Worm (Caenorhabditis elegans) whole organism, mixed stage, embryonic: ENCODE measurements around the gene snpc-1.1.
A peak's percentile ranks its signal among the peaks of the same experiment; 100 is the strongest.

Experiments used
- M03D4.4 ChIP-seq: sonication (generic microtip); optimal IDR thresholded peaks from 2 replicates; lab custom pipeline; 2017; ENCODE audit warnings: mild to moderate bottlenecking, missing genetic modification characterization, missing compliant biosample characterization
- bed-3 ChIP-seq: fragments of 200-800 bp; sonication (Bioruptor generic); optimal IDR thresholded peaks from 3 replicates; lab custom pipeline; 2018; ENCODE audit warnings: mild to moderate bottlenecking, missing genetic modification characterization, moderate library complexity, missing compliant biosample characterization
- blmp-1 ChIP-seq: fragments of 150-350 bp; optimal IDR thresholded peaks from 2 replicates; lab custom pipeline; 2014; ENCODE audit warnings: missing biosample characterization, missing genetic modification characterization
- ceh-39 ChIP-seq: fragments of 150-350 bp; optimal IDR thresholded peaks from 2 replicates; lab custom pipeline; 2014; ENCODE audit warnings: missing biosample characterization, missing genetic modification characterization
- ceh-43 ChIP-seq: fragments of 200-800 bp; sonication (Bioruptor generic); optimal IDR thresholded peaks from 2 replicates; lab custom pipeline; 2018; ENCODE audit warnings: mild to moderate bottlenecking, missing genetic modification characterization, moderate library complexity, missing compliant biosample characterization
- ceh-83 ChIP-seq: fragments of 200-800 bp; sonication (Bioruptor generic); optimal IDR thresholded peaks from 2 replicates; lab custom pipeline; 2018; ENCODE audit warnings: mild to moderate bottlenecking, missing genetic modification characterization, missing compliant biosample characterization
- ces-1 ChIP-seq: fragments of 150-350 bp; optimal IDR thresholded peaks from 2 replicates; lab custom pipeline; 2014; ENCODE audit warnings: missing biosample characterization, missing genetic modification reagents, missing genetic modification characterization
- cnd-1 ChIP-seq: fragments of 200-800 bp; sonication (Bioruptor generic); optimal IDR thresholded peaks from 2 replicates; lab custom pipeline; 2018; ENCODE audit warnings: mild to moderate bottlenecking, missing genetic modification characterization, missing compliant biosample characterization
- drap-1 ChIP-seq: fragments of 200-800 bp; sonication (Bioruptor generic); optimal IDR thresholded peaks from 3 replicates; lab custom pipeline; 2018; ENCODE audit warnings: mild to moderate bottlenecking, missing genetic modification characterization, missing compliant biosample characterization
- elt-1 ChIP-seq: sonication (generic microtip); optimal IDR thresholded peaks from 2 replicates; lab custom pipeline; 2017; ENCODE audit warnings: missing genetic modification characterization, mild to moderate bottlenecking, missing compliant biosample characterization, antibody characterized with exemption, moderate library complexity, borderline replicate concordance; ENCODE audit not compliant: insufficient read depth
- elt-3 ChIP-seq: fragments of 150-350 bp; optimal IDR thresholded peaks from 2 replicates; lab custom pipeline; 2014; ENCODE audit warnings: missing biosample characterization, missing genetic modification characterization
- flh-1 ChIP-seq: fragments of 200-800 bp; sonication (Bioruptor generic); optimal IDR thresholded peaks from 2 replicates; lab custom pipeline; 2018; ENCODE audit warnings: mild to moderate bottlenecking, missing genetic modification characterization, moderate library complexity, missing compliant biosample characterization
- ham-2 ChIP-seq: fragments of 200-800 bp; sonication (Bioruptor generic); optimal IDR thresholded peaks from 2 replicates; lab custom pipeline; 2018; ENCODE audit warnings: mild to moderate bottlenecking, missing genetic modification characterization, missing compliant biosample characterization
- hlh-1 ChIP-seq: fragments of 150-350 bp; optimal IDR thresholded peaks from 2 replicates; lab custom pipeline; 2014; ENCODE audit warnings: missing biosample characterization, missing genetic modification reagents, missing genetic modification characterization
- lin-13 ChIP-seq: fragments of 150-350 bp; optimal IDR thresholded peaks from 2 replicates; lab custom pipeline; 2014; ENCODE audit warnings: missing biosample characterization, missing genetic modification characterization
- lin-32 ChIP-seq: fragments of 200-800 bp; sonication (Bioruptor generic); optimal IDR thresholded peaks from 2 replicates; lab custom pipeline; 2018; ENCODE audit warnings: mild to moderate bottlenecking, missing genetic modification characterization, missing compliant biosample characterization
- lsy-2 ChIP-seq: fragments of 150-350 bp; optimal IDR thresholded peaks from 2 replicates; lab custom pipeline; 2014; ENCODE audit warnings: missing biosample characterization, missing genetic modification characterization
- mab-5 ChIP-seq: fragments of 150-350 bp; optimal IDR thresholded peaks from 2 replicates; lab custom pipeline; 2014; ENCODE audit warnings: missing biosample characterization, missing genetic modification characterization
- mep-1 ChIP-seq: fragments of 150-350 bp; optimal IDR thresholded peaks from 2 replicates; lab custom pipeline; 2017; ENCODE audit warnings: missing biosample characterization, missing genetic modification reagents, missing genetic modification characterization, inconsistent platforms
- mls-2 ChIP-seq: sonication (generic microtip); optimal IDR thresholded peaks from 2 replicates; lab custom pipeline; 2016; ENCODE audit warnings: mild to moderate bottlenecking, missing genetic modification characterization, moderate library complexity, missing compliant biosample characterization
- nhr-12 ChIP-seq: fragments of 150-350 bp; optimal IDR thresholded peaks from 2 replicates; lab custom pipeline; 2014; ENCODE audit warnings: missing biosample characterization, missing genetic modification characterization
- nhr-2 ChIP-seq: fragments of 150-350 bp; optimal IDR thresholded peaks from 2 replicates; lab custom pipeline; 2014; ENCODE audit warnings: missing biosample characterization, missing genetic modification characterization
- nhr-237 ChIP-seq: fragments of 150-350 bp; optimal IDR thresholded peaks from 2 replicates; lab custom pipeline; 2014; ENCODE audit warnings: missing biosample characterization, missing genetic modification characterization
- nhr-28 ChIP-seq: fragments of 150-350 bp; optimal IDR thresholded peaks from 2 replicates; lab custom pipeline; 2014; ENCODE audit warnings: missing biosample characterization, missing genetic modification characterization
- nhr-76 ChIP-seq: sonication (generic microtip); optimal IDR thresholded peaks from 2 replicates; lab custom pipeline; 2017; ENCODE audit warnings: missing biosample characterization, missing genetic modification characterization
- pha-4 ChIP-seq: fragments of 150-350 bp; optimal IDR thresholded peaks from 2 replicates; lab custom pipeline; 2018; ENCODE audit warnings: missing biosample characterization, missing genetic modification reagents, missing genetic modification characterization
- sem-2 ChIP-seq: fragments of 200-800 bp; sonication (Bioruptor generic); optimal IDR thresholded peaks from 2 replicates; lab custom pipeline; 2018; ENCODE audit warnings: mild to moderate bottlenecking, missing genetic modification characterization, missing compliant biosample characterization
- snpc-4 ChIP-seq: fragments of 150-350 bp; optimal IDR thresholded peaks from 2 replicates; lab custom pipeline; 2014; ENCODE audit warnings: missing biosample characterization, missing genetic modification characterization
- sptf-1 ChIP-seq: sonication (generic microtip); optimal IDR thresholded peaks from 2 replicates; lab custom pipeline; 2017; ENCODE audit warnings: mild to moderate bottlenecking, missing genetic modification characterization, moderate library complexity, missing compliant biosample characterization
- tbx-8 ChIP-seq: fragments of 200-800 bp; sonication (Bioruptor generic); optimal IDR thresholded peaks from 2 replicates; lab custom pipeline; 2018; ENCODE audit warnings: mild to moderate bottlenecking, missing genetic modification characterization, moderate library complexity, missing compliant biosample characterization
- unc-120 ChIP-seq: sonication (generic microtip); optimal IDR thresholded peaks from 2 replicates; lab custom pipeline; 2017; ENCODE audit warnings: missing genetic modification characterization, missing compliant biosample characterization; ENCODE audit not compliant: poor library complexity, severe bottlenecking
- unc-39 ChIP-seq: fragments of 150-350 bp; optimal IDR thresholded peaks from 2 replicates; lab custom pipeline; 2014; ENCODE audit warnings: missing biosample characterization, missing genetic modification characterization
- unc-62 ChIP-seq: fragments of 150-350 bp; optimal IDR thresholded peaks from 2 replicates; lab custom pipeline; 2014; ENCODE audit warnings: missing biosample characterization, missing genetic modification reagents, missing genetic modification characterization
- zip-8 ChIP-seq: fragments of 150-350 bp; optimal IDR thresholded peaks from 2 replicates; lab custom pipeline; 2014; ENCODE audit warnings: missing biosample characterization, missing genetic modification characterization
- ztf-11 ChIP-seq: fragments of 150-350 bp; optimal IDR thresholded peaks from 2 replicates; lab custom pipeline; 2014; ENCODE audit warnings: missing biosample characterization, missing genetic modification characterization

Gene snpc-1.1

ce11 chrII:7761440-7761839, 19.7 kb downstream of the snpc-1.1 start, which contains the start of gene B0228.8:
B0228.8 (minus strand) TSS chrII:7761540.
- no peak for TF ChIP-seq lin-13 (tag; lab: Kevin White, UChicago)
- TF ChIP-seq sem-2, result no peak
- TF ChIP-seq ham-2 (GFP tag; lab: Kevin White, UChicago), result no peak
- no peak for TF ChIP-seq lin-32 (GFP tag; lab: Kevin White, UChicago)
- TF ChIP-seq ceh-39, result no peak
- no peak for TF ChIP-seq hlh-1 (tag; lab: Kevin White, UChicago)
- TF ChIP-seq sptf-1 (tag; lab: Kevin White, UChicago), result no peak
- no peak for TF ChIP-seq bed-3 (GFP tag; lab: Kevin White, UChicago)
- TF ChIP-seq mep-1 (tag; lab: Kevin White, UChicago), result no peak
- no peak for TF ChIP-seq drap-1
- TF ChIP-seq nhr-76 (tag; lab: Kevin White, UChicago), result no peak
- no peak for TF ChIP-seq mls-2 (tag; lab: Kevin White, UChicago)
- no peak for TF ChIP-seq elt-1
- no peak for TF ChIP-seq elt-3 (tag; lab: Kevin White, UChicago)
- no peak for TF ChIP-seq nhr-2 (tag; lab: Kevin White, UChicago)

DNA sequence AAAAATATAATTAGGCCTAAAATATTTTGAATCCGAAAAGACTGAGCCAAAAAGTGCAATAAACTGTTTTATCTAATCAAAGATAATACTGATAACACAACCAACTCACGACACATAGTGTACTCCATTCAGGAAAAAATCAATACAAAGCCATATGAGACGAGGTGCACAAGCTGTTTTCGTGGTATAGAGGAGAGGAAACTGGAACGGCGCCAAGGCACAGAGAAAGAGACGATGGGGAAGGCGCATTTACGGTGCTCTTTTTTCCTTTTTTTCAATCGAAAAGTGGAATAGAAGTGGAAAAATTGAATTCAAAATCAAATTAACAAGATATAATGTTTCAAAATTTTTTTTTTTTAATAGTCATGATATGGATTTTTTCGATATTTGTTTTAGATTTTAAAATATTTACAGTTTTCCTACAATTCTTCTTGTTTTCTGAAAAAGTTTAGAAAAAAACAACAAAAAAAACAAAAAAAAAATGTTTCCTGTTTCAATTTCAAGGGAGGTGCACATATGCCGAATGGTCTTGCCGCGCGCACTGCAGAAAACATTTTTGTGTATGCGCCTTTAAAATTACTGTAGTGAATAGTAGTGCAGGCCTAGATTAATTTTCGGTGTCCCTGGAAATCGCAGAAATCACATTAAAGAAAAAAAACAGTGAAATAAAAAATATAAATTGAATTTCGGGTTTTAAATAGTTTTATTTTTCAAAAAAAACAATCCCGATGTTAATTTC, 22.5 kb downstream of the snpc-1.1 start, which contains the start of gene B0228.7:
B0228.7 (minus strand) TSS at position 627 of the 739 bp plus-strand sequence.
- TF ChIP-seq sem-2 (no peak), unc-62 (GFP tag; lab: Kevin White, UChicago) (no peak), pha-4 (tag; lab: Kevin White, UChicago) (no peak), snpc-4 (tag; lab: Kevin White, UChicago) (no peak), bed-3 (GFP tag; lab: Kevin White, UChicago) (no peak), drap-1 (no peak), nhr-76 (tag; lab: Kevin White, UChicago) (no peak), lin-32 (GFP tag; lab: Kevin White, UChicago) (no peak), ces-1 (GFP tag; lab: Kevin White, UChicago) (no peak), ham-2 (GFP tag; lab: Kevin White, UChicago) (no peak), mls-2 (tag; lab: Kevin White, UChicago) (no peak), elt-3 (tag; lab: Kevin White, UChicago) (no peak), cnd-1 (tag; lab: Kevin White, UChicago) (no peak)

DNA sequence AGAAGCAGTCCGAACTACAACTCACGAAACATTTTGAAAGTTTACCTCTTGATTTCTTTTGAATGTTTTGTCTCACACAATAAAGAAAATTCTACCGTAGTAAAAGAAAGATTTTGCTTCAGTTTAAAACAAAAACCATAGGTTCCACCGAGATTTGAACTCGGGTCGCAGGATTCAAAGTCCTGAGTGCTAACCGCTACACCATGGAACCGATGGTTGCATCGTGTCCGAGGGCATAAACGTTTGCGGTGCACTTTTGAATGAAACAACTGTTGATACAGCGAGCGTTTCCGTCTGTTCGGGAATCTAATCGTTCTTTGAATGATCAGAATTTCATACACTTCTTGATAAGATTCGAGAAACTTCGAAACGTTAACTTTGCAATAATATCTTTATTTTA, 24.3 kb downstream of the snpc-1.1 start:
- no peak for TF ChIP-seq unc-120 (tag; lab: Kevin White, UChicago)
- peak; percentile 66 for TF ChIP-seq ceh-83
- TF ChIP-seq tbx-8 (GFP tag; lab: Kevin White, UChicago), result no peak
- TF ChIP-seq hlh-1 (tag; lab: Kevin White, UChicago), result peak; percentile 36
- TF ChIP-seq ham-2 (GFP tag; lab: Kevin White, UChicago), result no peak
- no peak for TF ChIP-seq sptf-1 (tag; lab: Kevin White, UChicago)
- peak; percentile 48 for TF ChIP-seq drap-1
- TF ChIP-seq blmp-1 (tag; lab: Kevin White, UChicago), result no peak
- TF ChIP-seq ceh-39, result no peak
- TF ChIP-seq M03D4.4 (tag; lab: Kevin White, UChicago), result peak; percentile 29
- no peak for TF ChIP-seq ceh-43 (GFP tag; lab: Kevin White, UChicago)
- TF ChIP-seq nhr-76 (tag; lab: Kevin White, UChicago), result no peak
- no peak for TF ChIP-seq snpc-4 (tag; lab: Kevin White, UChicago)
- TF ChIP-seq nhr-2 (tag; lab: Kevin White, UChicago), result no peak
- no peak for TF ChIP-seq unc-39
- no peak for TF ChIP-seq mep-1 (tag; lab: Kevin White, UChicago)
- TF ChIP-seq lsy-2, result no peak
- no peak for TF ChIP-seq zip-8 (tag; lab: Kevin White, UChicago)
- no peak for TF ChIP-seq lin-32 (GFP tag; lab: Kevin White, UChicago)
- no peak for TF ChIP-seq sem-2
- TF ChIP-seq nhr-12 (tag; lab: Kevin White, UChicago), result no peak
- no peak for TF ChIP-seq elt-1
- TF ChIP-seq pha-4 (tag; lab: Kevin White, UChicago), result no peak
- TF ChIP-seq ztf-11 (tag; lab: Kevin White, UChicago), result no peak
- peak; percentile 8 for TF ChIP-seq bed-3 (GFP tag; lab: Kevin White, UChicago)
- TF ChIP-seq nhr-237 (tag; lab: Kevin White, UChicago), result no peak
- no peak for TF ChIP-seq nhr-28 (tag; lab: Kevin White, UChicago)
- TF ChIP-seq unc-62 (GFP tag; lab: Kevin White, UChicago), result peak; percentile 1
- peak; percentile 18 for TF ChIP-seq flh-1
- no peak for TF ChIP-seq cnd-1 (tag; lab: Kevin White, UChicago)
- no peak for TF ChIP-seq mab-5 (tag; lab: Kevin White, UChicago)
- TF ChIP-seq elt-3 (tag; lab: Kevin White, UChicago), result no peak
